Fruit fly (Drosophila melanogaster): ENCODE measurements around the gene CG33658.

The CG33658 gene

dm6 chr3R:24841063-24841462 lies at the start of gene CG33658:
Gene CG33658, minus strand, starts transcription at chr3R:24841163.
- TF ChIP-seq lz (GFP tag; optimal IDR thresholded peaks at IDR 0.05) (no peak), achi (GFP tag; optimal IDR thresholded peaks at IDR 0.05) (no peak), acj6 (GFP tag; optimal IDR thresholded peaks at IDR 0.05) (no peak), dac (GFP tag; optimal IDR thresholded peaks at IDR 0.05) (no peak), Sox102F (GFP tag; optimal IDR thresholded peaks at IDR 0.05) (no peak), dsx (GFP tag; optimal IDR thresholded peaks at IDR 0.05; ENCODE audit: poor library complexity, severe bottlenecking) (no peak)

- no peak for TF ChIP-seq CG8632 (GFP tag; optimal IDR thresholded peaks at IDR 0.05)
Measured at dm6 chr3R:24890217-24890616, 49.3 kb upstream of the CG33658 start.

- no peak for TF ChIP-seq spab (GFP tag; optimal IDR thresholded peaks at IDR 0.05)
- no peak for TF ChIP-seq dsx (GFP tag; optimal IDR thresholded peaks at IDR 0.05; ENCODE audit: poor library complexity, severe bottlenecking)
- TF ChIP-seq acj6 (GFP tag; optimal IDR thresholded peaks at IDR 0.05): no peak
- no peak for TF ChIP-seq CG8632 (GFP tag; optimal IDR thresholded peaks at IDR 0.05)
- TF ChIP-seq Sox14 (GFP tag; optimal IDR thresholded peaks at IDR 0.05): no peak
- no peak for TF ChIP-seq salr (GFP tag; optimal IDR thresholded peaks at IDR 0.05)
- TF ChIP-seq achi (GFP tag; optimal IDR thresholded peaks at IDR 0.05): no peak
- TF ChIP-seq CG31627 (GFP tag; optimal IDR thresholded peaks at IDR 0.05): no peak
- TF ChIP-seq Eip93F (GFP tag; optimal IDR thresholded peaks at IDR 0.05): no peak
- no peak for TF ChIP-seq CG1621 (tag; optimal IDR thresholded peaks at IDR 0.05)
- TF ChIP-seq Hr4 (GFP tag; optimal IDR thresholded peaks at IDR 0.05): no peak
- TF ChIP-seq CG32006 (GFP tag; optimal IDR thresholded peaks at IDR 0.05): no peak
- no peak for TF ChIP-seq CG3919 (GFP tag; optimal IDR thresholded peaks at IDR 0.05)
- TF ChIP-seq OdsH (GFP tag; optimal IDR thresholded peaks at IDR 0.05): no peak
- no peak for TF ChIP-seq Met (GFP tag; optimal IDR thresholded peaks at IDR 0.05)
- peak; percentile 30 for TF ChIP-seq fkh (GFP tag; optimal IDR thresholded peaks at IDR 0.05)
- TF ChIP-seq Eip78C (GFP tag): peak; percentile 41
- peak; percentile 25 for TF ChIP-seq CG6854 (GFP tag; optimal IDR thresholded peaks at IDR 0.05)
- TF ChIP-seq eg (GFP tag; IDR thresholded peaks at IDR 0.05): no peak
Measured at dm6 chr3R:24889303-24889892, 48.4 kb upstream of the CG33658 start.

- peak; percentile 51 for TF ChIP-seq Blimp-1 (GFP tag; optimal IDR thresholded peaks at IDR 0.05)
- no peak for TF ChIP-seq Hr38 (GFP tag; optimal IDR thresholded peaks at IDR 0.05)
- no peak for TF ChIP-seq dsx (GFP tag; optimal IDR thresholded peaks at IDR 0.05; ENCODE audit: poor library complexity, severe bottlenecking)
Measured at dm6 chr3R:24888418-24888817, 47.5 kb upstream of the CG33658 start.

- no peak for TF ChIP-seq Eip93F (GFP tag; optimal IDR thresholded peaks at IDR 0.05)
- no peak for TF ChIP-seq Ets21C (GFP tag; optimal IDR thresholded peaks at IDR 0.05)
- peak; percentile 33 for TF ChIP-seq Lpt (GFP tag; optimal IDR thresholded peaks at IDR 0.05)
- peak; percentile 44 for TF ChIP-seq OdsH (GFP tag; optimal IDR thresholded peaks at IDR 0.05)
- TF ChIP-seq ss (GFP tag; optimal IDR thresholded peaks at IDR 0.05): no peak
- peak; percentile 53 for TF ChIP-seq pdm3 (GFP tag; optimal IDR thresholded peaks at IDR 0.05)
- no peak for TF ChIP-seq dsx (GFP tag; optimal IDR thresholded peaks at IDR 0.05; ENCODE audit: poor library complexity, severe bottlenecking)
- peak; percentile 33 for TF ChIP-seq achi (GFP tag; optimal IDR thresholded peaks at IDR 0.05)
- TF ChIP-seq salr (GFP tag; optimal IDR thresholded peaks at IDR 0.05): peak in 1 of 2 experiments; percentile 16
- TF ChIP-seq Ets96B (tag; optimal IDR thresholded peaks at IDR 0.05): no peak
- TF ChIP-seq Sox15 (GFP tag; optimal IDR thresholded peaks at IDR 0.05): peak; percentile 17
- TF ChIP-seq fd85E (GFP tag; optimal IDR thresholded peaks at IDR 0.05): no peak
- peak; percentile 1 for TF ChIP-seq CG8319 (GFP tag; optimal IDR thresholded peaks at IDR 0.05)
- TF ChIP-seq CG11294 (GFP tag; IDR thresholded peaks at IDR 0.05): no peak
- TF ChIP-seq net (GFP tag; optimal IDR thresholded peaks at IDR 0.05): peak; percentile 39
- TF ChIP-seq CG6808 (GFP tag; optimal IDR thresholded peaks at IDR 0.05): no peak
- TF ChIP-seq CG6276 (GFP tag; optimal IDR thresholded peaks at IDR 0.05): peak; percentile 42
- TF ChIP-seq spab (GFP tag; optimal IDR thresholded peaks at IDR 0.05): no peak
- TF ChIP-seq CG7368 (GFP tag; optimal IDR thresholded peaks at IDR 0.05): peak; percentile 25
- TF ChIP-seq Hr39 (GFP tag; optimal IDR thresholded peaks at IDR 0.05): no peak
- TF ChIP-seq Smox (GFP tag; optimal IDR thresholded peaks at IDR 0.05): no peak
- peak; percentile 41; the same call in 2 of the 3 replicates for TF ChIP-seq CG8119 (GFP tag; IDR thresholded peaks at IDR 0.05)
- TF ChIP-seq esn (GFP tag; optimal IDR thresholded peaks at IDR 0.05): no peak
- TF ChIP-seq Hr38 (GFP tag; optimal IDR thresholded peaks at IDR 0.05): no peak
- no peak for TF ChIP-seq CG3032 (tag; optimal IDR thresholded peaks at IDR 0.05)
- TF ChIP-seq CG10669 (GFP tag; optimal IDR thresholded peaks at IDR 0.05): no peak
Measured at dm6 chr3R:24886470-24886869, 45.5 kb upstream of the CG33658 start.

All from whole organism, prepupa.